Worm (Caenorhabditis elegans): ENCODE measurements around the gene C35C5.10.

The C35C5.10 gene

DNA sequence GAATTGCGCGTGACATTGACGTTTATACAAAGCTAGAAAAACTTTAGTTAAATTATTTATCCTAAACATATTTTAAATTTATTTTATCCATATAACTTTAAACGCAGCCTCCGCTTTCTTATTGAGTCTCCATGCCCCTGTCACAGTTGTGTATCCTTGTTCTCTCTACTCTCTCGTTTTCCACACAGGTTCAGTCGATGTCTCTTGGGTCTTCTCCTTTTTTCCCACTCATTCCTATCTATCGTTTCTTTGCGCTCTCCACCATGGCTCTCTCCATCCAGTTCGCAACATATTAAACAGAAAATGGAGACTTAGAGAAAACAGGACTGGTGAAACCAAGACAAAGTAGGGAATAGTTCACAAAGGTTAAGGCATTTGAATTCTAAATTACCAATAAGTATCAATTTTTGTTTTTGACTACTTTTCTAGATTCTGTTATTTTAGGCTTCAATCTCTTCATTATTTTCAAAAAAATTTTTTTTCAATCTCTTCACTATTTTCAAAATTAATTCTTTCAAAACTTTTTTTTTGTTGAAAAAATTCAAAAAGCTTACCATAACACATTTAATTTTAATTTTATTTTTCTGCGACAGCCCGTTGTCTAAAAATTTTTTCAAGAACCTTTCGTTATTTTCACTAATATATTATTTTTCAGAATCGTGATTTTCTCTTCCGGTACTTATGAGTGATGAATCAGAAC is 33.8 kb upstream of the C35C5.10 start, which contains the start of gene sdc-2 (continued):
- TF ChIP-seq duxl-1 (tag; optimal IDR thresholded peaks at IDR 0.05; ENCODE audit: poor library complexity), result peak; percentile 87
- peak; percentile 94 for TF ChIP-seq dve-1 (tag; optimal IDR thresholded peaks at IDR 0.05; ENCODE audit: insufficient read depth)
- peak; percentile 90 for TF ChIP-seq hmg-1.1 (GFP tag; IDR thresholded peaks at IDR 0.05)
- TF ChIP-seq T20F7.1 (GFP tag; optimal IDR thresholded peaks at IDR 0.05), result no peak
- no peak for TF ChIP-seq nhr-76 (tag; optimal IDR thresholded peaks at IDR 0.05)
- peak in 1 of 2 experiments; percentile 82 for TF ChIP-seq daf-16 (GFP tag; optimal IDR thresholded peaks at IDR 0.05)
- peak; percentile 87 for TF ChIP-seq daf-16 (tag; optimal IDR thresholded peaks at IDR 0.05)
- 0 out of 2 replicates have a peak, but pooled peaks have one; percentile 66 for TF ChIP-seq saeg-2 (GFP tag; IDR thresholded peaks at IDR 0.05)
- TF ChIP-seq hif-1 (tag; optimal IDR thresholded peaks at IDR 0.05), result peak in 1 of 2 experiments; percentile 36
- TF ChIP-seq zfp-3 (GFP tag; conservative IDR thresholded peaks at IDR 0.05), result no peak
- peak; percentile 88 for TF ChIP-seq mes-2 (tag; optimal IDR thresholded peaks at IDR 0.05; ENCODE audit: poor library complexity, severe bottlenecking)
- peak; percentile 50 for TF ChIP-seq jun-1 (tag; optimal IDR thresholded peaks at IDR 0.05)
- TF ChIP-seq dpl-1 (GFP tag; optimal IDR thresholded peaks at IDR 0.05), result peak; percentile 39
- TF ChIP-seq dmd-6 (GFP tag; IDR thresholded peaks at IDR 0.05), result peak; percentile 68
- peak; percentile 81 for TF ChIP-seq rbr-2 (tag; optimal IDR thresholded peaks at IDR 0.05)
- no peak for TF ChIP-seq unc-130 (GFP tag; optimal IDR thresholded peaks at IDR 0.05)
- TF ChIP-seq daf-12 (tag; optimal IDR thresholded peaks at IDR 0.05), result no peak
- TF ChIP-seq mdl-1 (tag; optimal IDR thresholded peaks at IDR 0.05), result peak in 1 of 2 experiments; percentile 49
- no peak for TF ChIP-seq daf-8 (GFP tag; IDR thresholded peaks at IDR 0.05)
- peak; percentile 80 for TF ChIP-seq hlh-30 (tag; optimal IDR thresholded peaks at IDR 0.05; ENCODE audit: insufficient read depth)
- peak; percentile 78 for TF ChIP-seq T26A8.4 (GFP tag; IDR thresholded peaks at IDR 0.05)
- no peak for TF ChIP-seq R02D3.7 (tag; optimal IDR thresholded peaks at IDR 0.05)
- peak; percentile 97 for TF ChIP-seq mep-1 (tag; optimal IDR thresholded peaks at IDR 0.05)
- no peak for TF ChIP-seq nhr-10 (tag; optimal IDR thresholded peaks at IDR 0.05)
- TF ChIP-seq madf-9 (GFP tag; conservative IDR thresholded peaks at IDR 0.05), result peak; percentile 26; the same call in 1 of the 2 replicates
- no peak for TF ChIP-seq gei-8 (GFP tag; optimal IDR thresholded peaks at IDR 0.05)
- no peak for TF ChIP-seq fos-1 (tag; optimal IDR thresholded peaks at IDR 0.05)
- TF ChIP-seq lin-15B (tag; optimal IDR thresholded peaks at IDR 0.05), result no peak

DNA sequence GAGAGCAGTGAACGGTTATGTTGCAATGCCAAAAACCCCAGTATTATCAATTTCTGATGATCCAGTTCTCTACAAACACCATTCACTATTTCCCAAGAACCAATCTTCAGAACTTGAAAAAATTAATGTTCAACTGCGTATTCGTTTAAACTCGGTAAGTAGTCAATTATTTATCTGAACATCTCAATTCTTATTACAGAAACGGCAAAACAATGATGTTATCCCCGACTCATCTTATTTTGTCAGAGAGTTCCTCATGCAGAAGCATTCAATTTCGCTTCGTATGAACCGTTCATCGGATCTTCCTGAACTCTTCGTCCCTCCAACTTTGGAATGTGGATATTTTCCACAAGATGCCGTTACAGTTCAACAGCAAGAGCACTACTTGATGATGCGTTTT is 32.3 kb upstream of the C35C5.10 start:
- TF ChIP-seq lin-13 (GFP tag; optimal IDR thresholded peaks at IDR 0.05) (no peak), nhr-102 (tag; optimal IDR thresholded peaks at IDR 0.05) (no peak), unc-62 (GFP tag; optimal IDR thresholded peaks at IDR 0.05 in 1 of 2) (peak in 1 of 2 experiments; percentile 91), unc-62 (tag; optimal IDR thresholded peaks at IDR 0.05) (no peak), lin-29 (GFP tag; IDR thresholded peaks at IDR 0.05) (no peak)

DNA sequence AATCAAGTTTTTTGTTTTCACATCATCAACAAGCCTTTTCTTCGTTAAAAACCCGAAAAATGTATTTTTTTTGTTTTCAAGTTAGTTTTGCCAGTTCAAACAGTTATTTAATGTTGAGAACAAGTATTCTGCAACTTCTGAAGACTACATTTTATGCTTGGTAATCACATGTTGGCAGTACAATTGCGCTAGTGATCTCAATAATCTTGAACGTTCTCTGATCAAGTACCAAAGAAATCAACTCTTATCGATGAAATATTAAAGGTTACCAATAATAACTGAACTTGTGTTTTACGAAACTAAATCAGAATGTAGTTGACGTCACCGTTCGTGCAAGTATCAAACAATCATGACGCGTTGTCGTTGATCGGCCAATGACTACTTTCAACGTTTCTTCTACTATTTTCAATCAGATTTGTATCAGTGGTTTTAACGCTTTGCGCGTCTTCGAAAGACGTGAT is 22.5 kb upstream of the C35C5.10 start, which contains the start of gene C35C5.8:
C35C5.8 (plus strand) TSS at position 51 of the 461 bp plus-strand sequence.
- TF ChIP-seq arid-1 (GFP tag; conservative IDR thresholded peaks at IDR 0.05) (no peak), unc-62 (GFP tag; optimal IDR thresholded peaks at IDR 0.05 in 1 of 2) (peak in 1 of 2 experiments; percentile 71), unc-62 (tag; optimal IDR thresholded peaks at IDR 0.05) (no peak), dmd-9 (GFP tag; IDR thresholded peaks at IDR 0.05) (no peak), dmd-6 (GFP tag; IDR thresholded peaks at IDR 0.05) (peak; percentile 36), nhr-28 (tag; optimal IDR thresholded peaks at IDR 0.05) (peak; percentile 77), unc-130 (GFP tag; optimal IDR thresholded peaks at IDR 0.05) (no peak), ceh-32 (tag; optimal IDR thresholded peaks at IDR 0.05; ENCODE audit: poor library complexity) (no peak), nhr-11 (tag; optimal IDR thresholded peaks at IDR 0.05) (no peak), mxl-3 (GFP tag; optimal IDR thresholded peaks at IDR 0.05) (peak; percentile 4), mdl-1 (tag; optimal IDR thresholded peaks at IDR 0.05) (peak in 1 of 2 experiments; percentile 17), zip-2 (tag; optimal IDR thresholded peaks at IDR 0.05) (no peak), hlh-11 (tag; optimal IDR thresholded peaks at IDR 0.05) (peak; percentile 18), D1046.2 (GFP tag; IDR thresholded peaks at IDR 0.05) (no peak), T20F7.1 (GFP tag; optimal IDR thresholded peaks at IDR 0.05) (no peak), mes-2 (tag; optimal IDR thresholded peaks at IDR 0.05; ENCODE audit: poor library complexity, severe bottlenecking) (no peak)
